Fruit fly (Drosophila melanogaster) whole organism, embryonic: Measurements from ENCODE around the gene roq.

Experiments used
- Blimp-1 ChIP-seq: fragments of 200-800 bp; sonication (Bioruptor generic); optimal IDR thresholded peaks from 3 replicates; lab custom pipeline; 2018; ENCODE audit warnings: missing biosample characterization, missing genetic modification characterization, mild to moderate bottlenecking, moderate library complexity, missing genetic modification reagents
- CG10979 ChIP-seq: fragments of 200-800 bp; sonication (Bioruptor generic); optimal IDR thresholded peaks from 2 replicates; lab custom pipeline; 2018; ENCODE audit warnings: missing biosample characterization, mild to moderate bottlenecking, missing genetic modification characterization, moderate library complexity
- CG11247 ChIP-seq: fragments of 200-800 bp; sonication (Bioruptor generic); IDR thresholded peaks from 2 replicates; pipeline ENCODE4 v1.3.6; 2022; ENCODE audit warnings: missing biosample characterization, missing genetic modification characterization
- CG11696 ChIP-seq: fragments of 200-800 bp; sonication (Bioruptor generic); IDR thresholded peaks from 2 replicates; pipeline ENCODE4 v1.3.6; 2022; ENCODE audit warnings: missing biosample characterization, missing genetic modification characterization
- CG11723 ChIP-seq: fragments of 200-800 bp; sonication (Bioruptor generic); optimal IDR thresholded peaks from 2 replicates; lab custom pipeline; 2017; ENCODE audit warnings: missing biosample characterization, mild to moderate bottlenecking, missing genetic modification characterization
- CG1233 ChIP-seq: fragments of 200-800 bp; sonication (Bioruptor generic); optimal IDR thresholded peaks from 4 replicates; lab custom pipeline; 2018; ENCODE audit warnings: missing biosample characterization, mild to moderate bottlenecking, missing genetic modification characterization
- CG14014 ChIP-seq: fragments of 200-800 bp; sonication (Bioruptor generic); IDR thresholded peaks from 2 replicates; pipeline ENCODE4 v1.3.6; 2022; ENCODE audit warnings: missing biosample characterization, missing genetic modification characterization
- CG16813 ChIP-seq: fragments of 200-800 bp; sonication (Bioruptor generic); IDR thresholded peaks from 3 replicates; pipeline ENCODE4 v1.3.6; 2022; ENCODE audit warnings: missing biosample characterization, missing genetic modification characterization; ENCODE audit not compliant: partially characterized antibody
- CG30020 ChIP-seq: fragments of 200-800 bp; optimal IDR thresholded peaks from 2 replicates; lab custom pipeline; 2019; ENCODE audit warnings: missing biosample characterization, mild to moderate bottlenecking, missing genetic modification characterization, moderate library complexity
- CG32772 ChIP-seq: fragments of 200-800 bp; sonication (Bioruptor generic); IDR thresholded peaks from 2 replicates; pipeline ENCODE4 v1.3.6; 2022; ENCODE audit warnings: missing biosample characterization, missing genetic modification characterization
- CG33557 ChIP-seq: fragments of 200-800 bp; sonication (Bioruptor generic); optimal IDR thresholded peaks from 2 replicates; lab custom pipeline; 2019; ENCODE audit warnings: missing biosample characterization, mild to moderate bottlenecking, missing genetic modification characterization, moderate library complexity
- CG3726 ChIP-seq: fragments of 200-800 bp; sonication (Bioruptor generic); IDR thresholded peaks from 3 replicates; pipeline ENCODE4, ENCODE4 v1.3.6; 2022; ENCODE audit warnings: missing biosample characterization, missing genetic modification characterization
- CG4360 ChIP-seq: fragments of 200-800 bp; sonication (Bioruptor generic); IDR thresholded peaks from 2 replicates; pipeline ENCODE4 v1.3.6; 2022; ENCODE audit warnings: missing biosample characterization, missing genetic modification characterization
- CG4404 ChIP-seq: fragments of 200-800 bp; sonication (Bioruptor generic); IDR thresholded peaks from 2 replicates; pipeline ENCODE4 v1.3.6; 2022; ENCODE audit warnings: missing biosample characterization, missing genetic modification characterization
- CG6683 ChIP-seq: fragments of 200-800 bp; sonication (Bioruptor generic); optimal IDR thresholded peaks from 2 replicates; lab custom pipeline; 2017; ENCODE audit warnings: missing biosample characterization, mild to moderate bottlenecking, missing genetic modification characterization, missing genetic modification reagents
- CG6689 ChIP-seq: fragments of 200-800 bp; sonication (Bioruptor generic); IDR thresholded peaks from 2 replicates; pipeline ENCODE4 v1.3.6; 2022; ENCODE audit warnings: missing biosample characterization, missing genetic modification characterization
- CrebB ChIP-seq: fragments of 200-800 bp; sonication (Bioruptor generic); optimal IDR thresholded peaks from 3 replicates; lab custom pipeline; 2018; ENCODE audit warnings: missing biosample characterization, mild to moderate bottlenecking, missing genetic modification characterization
- HLH4C ChIP-seq: fragments of 200-800 bp; sonication (Bioruptor generic); IDR thresholded peaks from 3 replicates; pipeline ENCODE4 v1.3.6; 2022; ENCODE audit warnings: missing biosample characterization, missing genetic modification characterization; ENCODE audit not compliant: partially characterized antibody
- HLH54F ChIP-seq: fragments of 200-800 bp; sonication (Bioruptor generic); optimal IDR thresholded peaks from 3 replicates; lab custom pipeline; 2016; ENCODE audit warnings: missing biosample characterization, missing genetic modification characterization
- Hr3 ChIP-seq: fragments of 200-800 bp; sonication (Bioruptor generic); optimal IDR thresholded peaks from 3 replicates; lab custom pipeline; 2016; ENCODE audit warnings: missing biosample characterization, missing genetic modification characterization
- Jarid2 ChIP-seq: fragments of 200-800 bp; sonication (Bioruptor generic); optimal IDR thresholded peaks from 3 replicates; lab custom pipeline; 2017; ENCODE audit warnings: mild to moderate bottlenecking, missing biosample characterization, missing genetic modification reagents, missing genetic modification characterization
- Lpt ChIP-seq: fragments of >200 bp; optimal IDR thresholded peaks from 2 replicates; lab custom pipeline; 2018; ENCODE audit warnings: missing biosample characterization, missing genetic modification characterization
- Mad ChIP-seq: fragments of 200-800 bp; sonication (Bioruptor generic); optimal IDR thresholded peaks from 2 replicates; lab custom pipeline; 2016; ENCODE audit warnings: missing biosample characterization, missing genetic modification characterization
- Sry-β ChIP-seq: fragments of 200-800 bp; sonication (Bioruptor generic); optimal IDR thresholded peaks from 2 replicates; lab custom pipeline; 2018; ENCODE audit warnings: missing biosample characterization, mild to moderate bottlenecking, missing genetic modification characterization, moderate library complexity
- Ssrp ChIP-seq: fragments of 200-800 bp; sonication (Bioruptor generic); optimal IDR thresholded peaks from 2 replicates; lab custom pipeline; 2018; ENCODE audit warnings: missing biosample characterization, mild to moderate bottlenecking, missing genetic modification characterization, moderate library complexity
- btn ChIP-seq: fragments of 200-800 bp; sonication (Bioruptor generic); optimal IDR thresholded peaks from 2 replicates; lab custom pipeline; 2016; ENCODE audit warnings: missing biosample characterization, missing genetic modification characterization
- cad ChIP-seq: fragments of >200 bp; optimal IDR thresholded peaks from 2 replicates; lab custom pipeline; 2017; ENCODE audit warnings: missing biosample characterization, missing genetic modification characterization
- cato ChIP-seq: fragments of 200-800 bp; sonication (Bioruptor generic); optimal IDR thresholded peaks from 2 replicates; lab custom pipeline; 2016; ENCODE audit warnings: missing biosample characterization, missing genetic modification characterization, borderline replicate concordance
- ci ChIP-seq: fragments of 200-800 bp; sonication (Bioruptor generic); IDR thresholded peaks from 3 replicates; pipeline ENCODE4 v1.3.6; 2022; ENCODE audit warnings: missing biosample characterization, missing genetic modification characterization
- croc ChIP-seq: fragments of 200-800 bp; sonication (Bioruptor generic); conservative IDR thresholded peaks from 3 replicates; pipeline ENCODE4 v1.3.6; 2022; ENCODE audit warnings: missing biosample characterization, missing genetic modification characterization
- fru ChIP-seq: fragments of >200 bp; optimal IDR thresholded peaks from 2 replicates; lab custom pipeline; 2017
- fu2 ChIP-seq: fragments of 200-800 bp; sonication (Bioruptor generic); optimal IDR thresholded peaks from 2 replicates; lab custom pipeline; 2016; ENCODE audit warnings: missing biosample characterization, missing genetic modification characterization
- gcm ChIP-seq: fragments of 200-800 bp; sonication (Bioruptor generic); optimal IDR thresholded peaks from 2 replicates; lab custom pipeline; 2019; ENCODE audit warnings: missing biosample characterization, mild to moderate bottlenecking, missing genetic modification characterization, moderate library complexity
- grn ChIP-seq: fragments of 200-800 bp; sonication (Bioruptor generic); optimal IDR thresholded peaks from 3 replicates; lab custom pipeline; 2017; ENCODE audit warnings: missing biosample characterization, missing genetic modification characterization
- nerfin-1 ChIP-seq: fragments of 200-800 bp; sonication (Bioruptor generic); optimal IDR thresholded peaks from 3 replicates; lab custom pipeline; 2019; ENCODE audit warnings: missing biosample characterization, mild to moderate bottlenecking, missing genetic modification characterization, moderate library complexity
- oc ChIP-seq: fragments of 200-800 bp; sonication (Bioruptor generic); optimal IDR thresholded peaks from 2 replicates; lab custom pipeline; 2018; ENCODE audit warnings: missing biosample characterization, mild to moderate bottlenecking, missing genetic modification characterization, moderate library complexity
- pan ChIP-seq, 4 experiments: fragments of >200 bp in 3 of 4; fragments of 200-800 bp in 1 of 4; sonication (Bioruptor generic) in 1 of 4; optimal IDR thresholded peaks in 3 of 4; IDR thresholded peaks in 1 of 4; 2 replicates each; pipeline versions ENCODE4 v1.3.6 to Lab custom; 2017 to 2022; ENCODE audit warnings: missing biosample characterization in 2 of 4, missing genetic modification characterization in 2 of 4, mixed read lengths in 1 of 4
- phol ChIP-seq: fragments of 200-800 bp; sonication (Bioruptor generic); optimal IDR thresholded peaks from 3 replicates; lab custom pipeline; 2018; ENCODE audit warnings: missing biosample characterization, mild to moderate bottlenecking, missing genetic modification characterization, moderate library complexity
- salm ChIP-seq: fragments of 200-800 bp; sonication (Bioruptor generic); optimal IDR thresholded peaks from 2 replicates; lab custom pipeline; 2018; ENCODE audit warnings: missing biosample characterization, mild to moderate bottlenecking, missing genetic modification characterization
- unc-4 ChIP-seq: fragments of 200-800 bp; sonication (Bioruptor generic); IDR thresholded peaks from 2 replicates; pipeline ENCODE4 v1.3.6; 2022; ENCODE audit warnings: missing biosample characterization, missing genetic modification characterization; ENCODE audit not compliant: partially characterized antibody
- zen ChIP-seq: fragments of 200-800 bp; sonication (Bioruptor generic); optimal IDR thresholded peaks from 3 replicates; lab custom pipeline; 2018; ENCODE audit warnings: missing biosample characterization, mild to moderate bottlenecking, missing genetic modification characterization, moderate library complexity

The roq gene

dm6 chr3L:16409440-16410233, 31.3 kb upstream of the roq start (continued):
- TF ChIP-seq gcm (GFP tag; lab: Kevin White, UChicago) (peak; percentile 67), pan (optimal IDR thresholded peaks at IDR 0.05; lab: Kevin White, UChicago) (no peak), pan (GFP tag; optimal IDR thresholded peaks at IDR 0.05 in 1 of 2, IDR thresholded peaks at IDR 0.05 in 1 of 2) (peak in 1 of 2 experiments; percentile 6), phol (tag; lab: Kevin White, UChicago) (no peak), CG33557 (GFP tag; lab: Kevin White, UChicago) (no peak), fu2 (no peak), oc (tag; lab: Kevin White, UChicago) (no peak), fru (lab: Kevin White, UChicago) (no peak), HLH54F (GFP tag; lab: Kevin White, UChicago) (no peak), CG32772 (GFP tag; lab: Robert Waterston, UW) (no peak), Mad (GFP tag; lab: Kevin White, UChicago) (no peak), CrebB (tag; lab: Kevin White, UChicago) (no peak), Jarid2 (GFP tag; lab: Kevin White, UChicago) (no peak), CG4360 (GFP tag; lab: Robert Waterston, UW) (peak; percentile 73; the same call in 1 of the 2 replicates), btn (GFP tag; lab: Kevin White, UChicago) (no peak), CG11723 (GFP tag; lab: Kevin White, UChicago) (no peak), ci (0 out of 3 replicates have a peak, but pooled peaks have one; percentile 0), HLH4C (no peak), CG4404 (GFP tag; lab: Robert Waterston, UW) (no peak), Hr3 (no peak), CG11247 (no peak), cato (GFP tag; lab: Kevin White, UChicago) (no peak), CG30020 (no peak), CG10979 (tag; lab: Kevin White, UChicago) (no peak), croc (GFP tag; lab: Robert Waterston, UW) (no peak), CG1233 (no peak), zen (tag; lab: Kevin White, UChicago) (no peak), CG6689 (GFP tag; lab: Robert Waterston, UW) (0 out of 2 replicates have a peak, but pooled peaks have one; percentile 8), CG6683 (no peak), Lpt (GFP tag; lab: Kevin White, UChicago) (no peak), CG14014 (GFP tag; lab: Robert Waterston, UW) (no peak), salm (peak; percentile 26), grn (GFP tag; lab: Kevin White, UChicago) (peak; percentile 25), Ssrp (no peak), Sry-β (GFP tag; lab: Kevin White, UChicago) (no peak), CG3726 (no peak), CG11696 (GFP tag; lab: Robert Waterston, UW) (no peak), cad (no peak), Blimp-1 (peak; percentile 79), nerfin-1 (tag; lab: Kevin White, UChicago) (peak; percentile 48), unc-4 (no peak), CG16813 (no peak)
